Fruit fly (Drosophila melanogaster) Kc167 (cell line): ENCODE data around the gene CG15876.

ENCODE experiments used
- Myc ChIP-seq: fragments of >200 bp; optimal IDR thresholded peaks from 2 replicates; lab custom pipeline; 2017; ENCODE audit warnings: missing external identifiers
- insv ChIP-seq: fragments of >200 bp; optimal IDR thresholded peaks from 3 replicates; lab custom pipeline; 2018; ENCODE audit warnings: missing external identifiers
- psq ChIP-seq: fragments of >200 bp; optimal IDR thresholded peaks from 2 replicates; lab custom pipeline; 2017; ENCODE audit warnings: missing external identifiers
- ttk ChIP-seq: sonication (Bioruptor generic); optimal IDR thresholded peaks from 2 replicates; lab custom pipeline; 2017; ENCODE audit warnings: missing external identifiers

DNA sequence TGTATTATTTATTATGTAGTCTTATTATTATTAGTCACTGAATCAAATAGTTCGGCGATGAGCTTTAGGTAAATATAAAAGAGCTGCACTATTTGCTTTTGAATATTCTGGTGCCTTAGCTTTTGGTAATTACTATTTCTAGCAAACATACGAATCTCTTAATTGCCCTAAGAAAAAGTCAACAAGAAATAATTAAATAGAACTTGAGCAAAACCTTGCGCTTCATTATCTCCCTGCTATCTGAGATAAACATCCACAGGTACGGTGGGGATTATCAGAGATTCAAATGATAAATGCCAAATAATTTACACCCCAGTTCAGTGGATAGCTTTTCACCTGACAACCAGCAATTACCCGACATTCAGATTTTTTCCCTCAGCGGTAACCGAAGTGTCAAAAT lies 8.6 kb downstream of the CG15876 start:
- no peak for TF ChIP-seq Myc
- TF ChIP-seq ttk: no peak
- TF ChIP-seq psq (lab: Kevin White, UChicago): no peak
- no peak for TF ChIP-seq insv (lab: Kevin White, UChicago)
